Worm (Caenorhabditis elegans): ENCODE measurements around the gene ZK809.9.
A peak's percentile ranks its signal among the peaks of the same experiment; 100 is the strongest.

Gene ZK809.9

DNA sequence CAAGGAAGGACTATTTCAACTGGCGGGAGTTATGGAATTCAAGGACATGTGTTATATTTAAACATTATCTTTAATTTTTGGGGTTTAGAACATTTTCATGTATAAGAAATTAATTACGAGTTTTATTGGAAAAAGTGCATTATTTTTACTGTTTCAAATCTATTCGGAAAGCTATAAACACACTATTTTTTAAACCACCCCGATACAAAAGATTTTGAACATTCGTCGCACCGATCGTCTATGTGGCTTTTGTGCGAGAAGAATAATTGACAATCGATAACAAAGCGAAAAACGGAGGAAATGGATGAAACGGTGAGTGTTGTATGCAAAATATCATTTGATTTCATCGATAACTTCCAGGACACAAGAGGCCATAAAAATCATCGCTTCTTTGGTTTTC is at the start of gene ZK809.9:
ZK809.9 (plus strand) TSS at position 301 of the 400 bp plus-strand sequence.
- TF ChIP-seq dao-5 (tag; optimal IDR thresholded peaks at IDR 0.05): no peak

DNA sequence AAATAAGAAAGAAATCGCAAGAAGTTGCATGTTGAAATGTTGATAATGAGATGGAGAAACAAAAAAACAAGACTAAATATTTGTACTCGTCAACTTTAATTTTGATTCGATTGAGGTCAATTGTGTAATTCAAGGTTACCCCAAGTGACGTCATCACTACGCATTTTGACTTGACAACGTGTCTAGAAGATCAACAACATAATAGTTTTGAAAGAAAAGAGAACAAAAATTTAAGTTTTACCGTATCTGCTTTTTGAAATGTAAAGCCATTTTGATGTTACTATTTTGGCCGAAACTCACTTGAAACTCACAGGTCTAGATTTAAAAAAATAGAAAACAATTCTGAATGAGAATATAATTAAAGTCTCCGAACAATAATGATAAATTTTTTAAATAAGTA is 44.2 kb upstream of the ZK809.9 start, which contains the start of gene dsl-5:
dsl-5 (minus strand) TSS at position 101 of the 400 bp plus-strand sequence.
- TF ChIP-seq him-1 (tag; optimal IDR thresholded peaks at IDR 0.05): no peak

DNA sequence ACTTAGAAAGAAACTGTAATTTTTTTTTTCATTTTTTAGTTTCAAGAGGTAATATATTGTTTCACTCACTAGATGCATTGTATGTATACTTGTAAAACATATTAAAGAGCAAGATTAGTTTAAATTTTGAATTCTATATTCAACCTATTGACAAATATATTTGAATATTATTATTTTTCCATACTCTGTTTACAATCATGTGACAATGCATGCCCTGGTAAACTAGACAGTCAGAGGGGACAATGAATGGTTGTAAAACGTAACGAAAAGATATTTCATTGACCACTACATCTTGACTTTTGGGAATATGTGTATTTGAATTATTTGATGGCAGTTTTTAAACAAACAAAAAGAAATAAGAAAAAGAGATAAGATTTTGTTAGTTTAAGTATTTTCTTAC is 42.8 kb upstream of the ZK809.9 start:
- TF ChIP-seq W03F9.2 (tag; optimal IDR thresholded peaks at IDR 0.05) (no peak), him-1 (tag; optimal IDR thresholded peaks at IDR 0.05) (no peak), dao-5 (tag; optimal IDR thresholded peaks at IDR 0.05) (no peak)

DNA sequence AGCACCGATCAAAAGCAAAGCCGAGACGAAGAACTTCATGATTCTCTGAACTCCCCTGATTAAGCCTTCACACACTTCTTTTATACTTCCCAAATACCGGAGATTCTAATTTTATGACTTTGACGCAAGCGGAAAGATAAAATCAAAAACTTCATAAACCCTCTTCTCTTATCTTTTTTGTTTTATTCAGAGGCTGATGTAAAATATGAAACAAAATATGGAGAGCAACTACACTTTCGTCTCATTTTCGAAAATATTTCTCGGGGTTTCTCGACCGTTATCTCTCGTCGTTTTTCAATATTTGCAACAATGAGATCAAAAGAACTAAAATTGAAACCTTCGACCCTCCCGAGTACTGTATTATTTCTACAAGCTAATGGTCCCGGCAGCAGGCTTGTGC is 42.0 kb upstream of the ZK809.9 start, which contains the start of gene lys-4:
lys-4 (minus strand) TSS at position 115 of the 400 bp plus-strand sequence.
- no peak for TF ChIP-seq W03F9.2 (tag; optimal IDR thresholded peaks at IDR 0.05)
- TF ChIP-seq him-1 (tag; optimal IDR thresholded peaks at IDR 0.05): no peak
- no peak for TF ChIP-seq dao-5 (tag; optimal IDR thresholded peaks at IDR 0.05)

DNA sequence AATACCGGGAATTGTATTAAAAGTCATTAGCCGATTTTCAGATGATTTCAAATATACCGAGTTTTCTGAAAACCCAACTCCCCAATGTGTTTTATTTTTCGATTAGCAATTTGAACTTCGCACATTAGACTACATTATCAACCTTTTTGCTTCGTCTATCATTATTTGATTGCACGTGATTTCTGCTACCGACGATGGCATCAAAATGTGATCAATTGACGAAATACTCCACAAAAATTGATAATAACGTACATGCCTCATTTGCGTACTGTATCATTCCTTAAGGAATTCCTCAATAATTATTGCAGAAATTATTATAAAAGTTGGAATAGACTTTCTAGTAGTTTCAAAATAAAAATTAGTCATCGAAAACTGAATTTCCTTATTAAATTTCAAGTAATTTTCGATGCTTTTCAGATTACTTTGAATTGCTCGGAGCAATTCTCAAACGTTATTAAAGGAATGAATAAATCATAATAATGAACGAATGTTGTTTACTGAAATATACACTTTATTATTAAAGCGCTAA is 41.3 kb upstream of the ZK809.9 start:
- TF ChIP-seq him-1 (tag; optimal IDR thresholded peaks at IDR 0.05) (no peak), W03F9.2 (tag; optimal IDR thresholded peaks at IDR 0.05) (no peak), dao-5 (tag; optimal IDR thresholded peaks at IDR 0.05) (no peak)

DNA sequence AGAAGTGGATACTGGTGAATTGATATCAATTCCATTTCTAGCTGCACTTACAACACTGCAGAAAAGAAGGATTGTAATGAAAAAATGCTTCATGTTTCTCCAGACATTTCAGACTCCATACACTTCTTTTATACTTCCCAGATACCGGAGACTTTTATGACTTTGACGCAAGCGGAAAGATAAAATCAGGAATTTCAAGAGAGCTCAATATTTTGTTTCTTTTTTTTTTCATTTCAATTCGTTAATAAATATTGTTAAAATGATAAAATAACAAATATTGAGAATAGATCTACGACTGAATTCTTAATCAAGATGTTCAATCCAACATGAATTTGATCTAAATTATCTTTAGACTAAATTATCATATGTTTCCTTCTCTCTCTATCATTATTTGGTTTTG is 39.6 kb upstream of the ZK809.9 start, which contains the start of gene lys-5:
lys-5 (minus strand) TSS at position 101 of the 400 bp plus-strand sequence.
- TF ChIP-seq W03F9.2 (tag; optimal IDR thresholded peaks at IDR 0.05): no peak
- TF ChIP-seq him-1 (tag; optimal IDR thresholded peaks at IDR 0.05): no peak
- no peak for TF ChIP-seq dao-5 (tag; optimal IDR thresholded peaks at IDR 0.05)

DNA sequence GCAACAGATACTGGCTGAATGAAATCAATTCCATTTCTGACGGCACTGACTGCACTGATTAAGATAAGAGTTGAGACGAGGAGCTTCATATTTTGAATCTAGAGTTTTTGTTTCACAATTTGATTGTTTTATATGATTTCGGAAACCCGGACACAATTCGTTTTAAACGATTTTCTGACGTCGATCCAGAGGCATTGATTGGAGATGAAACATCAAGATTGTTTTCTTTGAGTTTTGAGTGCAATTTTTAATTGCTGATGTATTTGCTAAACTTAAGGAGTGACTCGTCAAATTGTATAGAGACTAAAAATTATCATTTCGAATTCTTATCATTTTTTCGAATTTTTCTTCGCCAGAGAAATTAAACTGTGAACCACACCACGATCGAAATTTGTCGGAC is 37.3 kb upstream of the ZK809.9 start, which contains the start of gene lys-6:
lys-6 (minus strand) TSS at position 101 of the 400 bp plus-strand sequence.
- TF ChIP-seq him-1 (tag; optimal IDR thresholded peaks at IDR 0.05) (no peak), W03F9.2 (tag; optimal IDR thresholded peaks at IDR 0.05) (no peak), dao-5 (tag; optimal IDR thresholded peaks at IDR 0.05) (no peak)

DNA sequence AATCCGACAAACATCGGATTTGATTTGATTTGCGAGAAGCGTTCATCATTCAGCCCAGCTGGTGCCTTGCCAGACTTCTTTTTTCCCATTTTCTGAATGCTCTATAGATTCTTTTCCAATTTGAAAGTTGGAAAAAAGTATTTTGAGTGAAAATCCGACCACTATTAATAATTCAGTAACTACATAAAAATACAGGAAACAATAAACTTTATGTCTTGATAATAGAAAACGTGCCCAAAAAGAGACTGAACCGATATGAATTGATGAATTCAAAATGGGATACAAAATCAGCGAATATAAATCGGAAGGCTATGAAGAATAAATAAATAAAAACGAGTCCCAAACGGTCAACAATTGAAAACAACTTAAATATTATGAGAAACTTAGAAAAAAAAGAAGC is 33.4 kb upstream of the ZK809.9 start, which contains the start of gene F58B3.4:
F58B3.4 (minus strand) TSS at position 101 of the 400 bp plus-strand sequence.
- no peak for TF ChIP-seq W03F9.2 (tag; optimal IDR thresholded peaks at IDR 0.05)
- TF ChIP-seq dao-5 (tag; optimal IDR thresholded peaks at IDR 0.05): no peak
- TF ChIP-seq him-1 (tag; optimal IDR thresholded peaks at IDR 0.05): no peak

DNA sequence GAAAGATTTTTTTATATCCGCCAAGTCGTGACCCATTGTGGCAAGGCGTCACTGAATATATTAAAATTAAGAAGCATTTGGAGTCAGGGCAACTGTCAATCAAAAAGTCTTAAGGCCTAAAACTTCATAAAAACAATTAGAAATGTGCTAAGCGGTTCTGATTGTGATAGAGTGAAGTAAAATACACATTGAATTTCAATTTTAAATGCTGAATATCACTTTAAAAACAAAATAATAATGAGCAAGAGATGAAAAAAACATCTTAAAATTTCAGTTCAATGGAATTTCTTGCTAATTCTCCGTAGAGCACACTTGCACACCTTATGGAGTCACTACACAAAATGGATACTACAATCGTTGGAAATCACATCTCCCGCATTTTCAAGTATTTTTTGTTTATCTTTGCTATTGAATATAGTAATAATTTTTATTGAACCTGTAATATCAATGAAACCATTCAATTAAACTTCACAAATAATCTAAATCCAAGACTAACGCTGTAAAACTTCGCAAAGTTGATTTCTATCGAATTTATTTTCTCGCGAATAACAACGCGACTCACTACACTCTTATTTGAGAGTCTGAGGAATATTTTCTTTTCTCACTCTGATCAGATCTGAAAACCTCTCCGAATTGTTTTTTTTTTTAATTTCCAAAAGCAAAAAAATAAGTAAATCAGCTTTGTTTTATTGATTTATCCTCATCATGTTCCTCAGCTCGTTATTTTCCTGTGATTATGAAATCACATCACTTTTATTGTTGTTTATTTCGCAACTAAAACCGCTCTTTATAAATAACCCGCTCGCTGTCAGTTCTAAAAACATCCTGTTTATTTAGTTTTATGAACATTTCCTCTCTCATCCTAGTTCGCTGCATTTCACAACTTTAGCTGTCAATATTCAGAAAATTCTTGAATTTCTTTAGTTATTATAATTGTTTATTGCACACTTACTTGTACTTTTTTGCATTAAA is 29.4 kb upstream of the ZK809.9 start, which contains the start of gene mars-1:
mars-1 (minus strand) TSS at position 51 of the 972 bp plus-strand sequence.
- TF ChIP-seq W03F9.2 (tag; optimal IDR thresholded peaks at IDR 0.05) (peak; percentile 66), him-1 (tag; optimal IDR thresholded peaks at IDR 0.05) (no peak)

DNA sequence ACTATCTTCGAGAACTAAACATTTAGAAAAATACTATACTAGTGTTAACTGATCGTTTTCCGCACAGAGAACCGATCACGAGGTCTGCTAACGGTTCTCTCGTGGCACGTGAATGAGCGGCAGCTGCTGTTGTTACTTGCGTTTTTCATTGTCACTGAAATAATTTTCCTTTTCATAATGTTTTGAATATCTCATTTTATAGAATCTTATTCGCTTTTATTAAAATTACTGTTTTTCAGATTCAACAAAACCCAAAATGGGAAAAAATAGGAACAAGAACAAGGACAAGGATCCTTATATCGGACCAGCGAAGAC is 28.7 kb upstream of the ZK809.9 start, which contains the start of gene F58B3.6:
F58B3.6 (plus strand) TSS at position 240 of the 315 bp plus-strand sequence.
- no peak for TF ChIP-seq dao-5 (tag; optimal IDR thresholded peaks at IDR 0.05)
- TF ChIP-seq W03F9.2 (tag; optimal IDR thresholded peaks at IDR 0.05): no peak

DNA sequence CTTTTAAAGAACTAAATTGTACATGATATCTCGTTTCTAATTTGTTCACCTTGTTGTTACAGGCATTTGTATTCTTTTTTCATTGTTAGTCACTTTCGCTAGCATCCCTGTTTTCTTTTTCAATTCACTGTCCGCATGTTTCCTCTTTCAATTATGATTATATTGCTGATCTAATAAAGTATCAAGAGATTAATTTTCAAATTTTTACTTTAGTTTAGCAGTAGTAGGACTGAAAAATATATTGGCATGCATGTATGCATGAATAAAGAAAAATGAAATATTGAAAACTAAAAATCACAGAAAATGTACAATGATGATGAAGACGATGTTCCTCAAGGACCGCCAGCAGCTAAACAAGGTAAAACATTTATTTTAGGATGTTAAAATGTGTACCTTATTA is 27.1 kb upstream of the ZK809.9 start, which contains the start of gene rbm-17:
rbm-17 (plus strand) TSS at position 301 of the 400 bp plus-strand sequence.
- TF ChIP-seq him-1 (tag; optimal IDR thresholded peaks at IDR 0.05): no peak
- no peak for TF ChIP-seq W03F9.2 (tag; optimal IDR thresholded peaks at IDR 0.05)
- no peak for TF ChIP-seq dao-5 (tag; optimal IDR thresholded peaks at IDR 0.05)

DNA sequence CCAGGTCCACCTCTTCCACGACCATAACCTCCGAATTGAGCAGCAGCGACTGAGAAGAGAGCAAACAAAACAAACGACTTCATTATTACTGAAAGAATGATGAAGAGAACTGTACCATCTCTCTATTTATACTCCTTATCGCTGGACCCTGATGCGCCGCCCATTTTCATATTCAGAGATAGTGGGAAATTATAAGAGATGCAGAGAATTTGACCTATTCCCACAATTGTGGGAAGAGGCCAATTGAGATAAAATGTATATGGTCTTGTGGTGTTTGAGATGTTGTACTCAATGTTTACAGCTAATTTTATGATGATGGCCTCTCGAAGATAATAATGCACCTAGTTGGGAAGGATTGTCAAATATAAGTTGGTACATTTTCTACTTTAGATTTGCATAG is 24.2 kb upstream of the ZK809.9 start, which contains the start of gene ttr-50:
ttr-50 (minus strand) TSS at position 101 of the 400 bp plus-strand sequence.
- no peak for TF ChIP-seq him-1 (tag; optimal IDR thresholded peaks at IDR 0.05)
- TF ChIP-seq W03F9.2 (tag; optimal IDR thresholded peaks at IDR 0.05): no peak

DNA sequence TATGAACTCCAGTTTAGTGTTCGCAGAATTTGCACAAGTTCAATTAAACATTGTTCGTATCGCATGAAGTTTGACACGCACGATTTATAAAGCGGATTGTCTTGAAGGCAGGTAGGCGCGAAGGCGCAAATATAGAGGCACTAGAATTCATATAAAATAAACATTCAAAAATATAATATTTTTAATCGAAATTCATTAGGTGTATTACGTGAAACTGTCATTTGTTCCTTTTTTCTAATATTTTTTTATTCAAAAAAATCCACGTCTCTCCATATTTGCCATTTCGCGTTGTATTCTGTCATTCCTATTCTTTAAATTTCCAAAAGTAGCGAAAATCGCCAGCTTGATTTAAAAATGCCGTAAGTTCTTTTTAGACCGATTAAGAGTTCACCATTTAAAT is 23.3 kb upstream of the ZK809.9 start, which contains the start of gene ZK809.1:
ZK809.1 (plus strand) TSS at position 301 of the 400 bp plus-strand sequence.
- TF ChIP-seq him-1 (tag; optimal IDR thresholded peaks at IDR 0.05) (no peak), W03F9.2 (tag; optimal IDR thresholded peaks at IDR 0.05) (no peak), dao-5 (tag; optimal IDR thresholded peaks at IDR 0.05) (no peak)

DNA sequence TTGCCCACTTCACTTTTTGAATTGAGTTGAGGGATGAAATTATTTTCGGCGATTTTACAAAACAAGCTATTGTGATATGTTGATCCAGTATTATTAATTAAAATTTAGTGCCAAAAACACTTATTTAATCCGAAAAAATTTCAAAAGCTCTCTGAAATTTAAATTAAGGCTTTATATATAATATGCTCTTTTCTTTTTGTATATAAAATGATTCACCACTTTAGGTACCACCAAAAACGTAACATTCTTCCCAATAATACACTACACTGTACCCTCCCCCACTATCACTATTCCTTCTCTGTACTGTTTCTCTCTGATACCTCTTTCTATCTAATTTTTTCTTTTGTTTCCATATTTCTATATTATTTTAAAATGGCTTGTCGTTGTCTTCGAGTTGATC is 21.3 kb upstream of the ZK809.9 start, which contains the start of gene prx-2:
prx-2 (plus strand) TSS at position 301 of the 400 bp plus-strand sequence.
- TF ChIP-seq him-1 (tag; optimal IDR thresholded peaks at IDR 0.05) (no peak), dao-5 (tag; optimal IDR thresholded peaks at IDR 0.05) (no peak), W03F9.2 (tag; optimal IDR thresholded peaks at IDR 0.05) (no peak)
